Worm (Caenorhabditis elegans) whole organism, L2 larva: ENCODE data around the gene clec-212.

Source experiments
- Y55F3AM.14 ChIP-seq: fragments of 200-800 bp; sonication (Bioruptor generic); optimal IDR thresholded peaks from 2 replicates; lab custom pipeline; 2018; ENCODE audit warnings: mild to moderate bottlenecking, missing genetic modification characterization, missing compliant biosample characterization
- crh-2 ChIP-seq: sonication (generic microtip); optimal IDR thresholded peaks from 2 replicates; lab custom pipeline; 2017; ENCODE audit warnings: missing biosample characterization, missing genetic modification characterization
- egl-27 ChIP-seq: sonication (generic microtip); optimal IDR thresholded peaks from 3 replicates; lab custom pipeline; 2017; ENCODE audit warnings: missing biosample characterization, missing genetic modification reagents, missing genetic modification characterization
- fos-1 ChIP-seq: fragments of 150-350 bp; optimal IDR thresholded peaks from 2 replicates; lab custom pipeline; 2014; ENCODE audit warnings: missing biosample characterization, missing genetic modification characterization
- lin-13 ChIP-seq: fragments of 150-350 bp; optimal IDR thresholded peaks from 2 replicates; lab custom pipeline; 2014; ENCODE audit warnings: missing biosample characterization, missing genetic modification reagents, missing genetic modification characterization
- nhr-237 ChIP-seq: fragments of 150-350 bp; optimal IDR thresholded peaks from 2 replicates; lab custom pipeline; 2014; ENCODE audit warnings: missing biosample characterization, missing genetic modification characterization
- nhr-25 ChIP-seq: fragments of 150-350 bp; sonication (generic microtip); optimal IDR thresholded peaks from 3 replicates; lab custom pipeline; 2014; ENCODE audit warnings: missing biosample characterization, missing genetic modification characterization
- skn-1 ChIP-seq: sonication (generic microtip); optimal IDR thresholded peaks from 2 replicates; lab custom pipeline; 2017; ENCODE audit warnings: missing biosample characterization, missing genetic modification characterization
- snpc-4 ChIP-seq: fragments of 150-350 bp; optimal IDR thresholded peaks from 2 replicates; lab custom pipeline; 2014; ENCODE audit warnings: missing biosample characterization, missing genetic modification characterization
- unc-55 ChIP-seq: fragments of 150-350 bp; sonication (generic microtip); optimal IDR thresholded peaks from 3 replicates; lab custom pipeline; 2014; ENCODE audit warnings: missing biosample characterization, missing genetic modification reagents, missing genetic modification characterization
- unc-62 ChIP-seq: fragments of 150-350 bp; optimal IDR thresholded peaks from 2 replicates; lab custom pipeline; 2014; ENCODE audit warnings: missing biosample characterization, missing genetic modification reagents, missing genetic modification characterization
- zag-1 ChIP-seq: fragments of 150-350 bp; optimal IDR thresholded peaks from 2 replicates; lab custom pipeline; 2014; ENCODE audit warnings: missing biosample characterization, missing genetic modification characterization
- ztf-11 ChIP-seq: sonication (generic microtip); optimal IDR thresholded peaks from 2 replicates; lab custom pipeline; 2017; ENCODE audit warnings: missing biosample characterization, missing genetic modification characterization
- ztf-4 ChIP-seq: fragments of 150-350 bp; optimal IDR thresholded peaks from 2 replicates; lab custom pipeline; 2014; ENCODE audit warnings: missing biosample characterization, missing genetic modification characterization

DNA sequence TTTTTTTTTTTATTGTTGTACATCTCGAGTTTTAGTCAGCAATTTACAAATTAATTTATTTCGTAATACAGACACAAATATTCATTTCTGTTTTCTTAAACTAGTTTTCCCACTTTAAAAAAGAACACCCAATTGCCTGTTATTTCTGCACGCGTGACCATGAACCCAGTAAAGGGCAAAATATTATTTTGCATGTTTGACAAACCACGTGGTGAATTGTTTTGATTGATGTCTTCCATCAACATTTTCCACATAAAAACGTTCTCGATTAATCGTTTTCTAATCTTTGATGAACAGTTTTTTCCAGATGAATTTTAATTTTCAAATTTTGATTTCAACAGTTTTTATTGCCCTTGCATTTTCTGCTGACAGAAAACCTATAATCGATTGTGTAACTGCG, 44.5 kb downstream of the clec-212 start, which contains the start of gene C54F6.18:
- TF ChIP-seq nhr-25 (tag; lab: Kevin White, UChicago) (no peak), fos-1 (tag; lab: Kevin White, UChicago) (no peak), zag-1 (tag; lab: Kevin White, UChicago) (no peak), nhr-237 (tag; lab: Kevin White, UChicago) (no peak), Y55F3AM.14 (no peak), crh-2 (no peak), unc-55 (no peak), egl-27 (tag; lab: Kevin White, UChicago) (no peak), snpc-4 (tag; lab: Kevin White, UChicago) (no peak), lin-13 (GFP tag; lab: Kevin White, UChicago) (no peak), ztf-11 (no peak), unc-62 (GFP tag; lab: Kevin White, UChicago) (no peak), ztf-4 (no peak), skn-1 (tag; lab: Kevin White, UChicago) (no peak)
